Worm (Caenorhabditis elegans) whole organism, L4 larva: Measurements from ENCODE around the gene tbc-14.

Source experiments
- F37D6.2 ChIP-seq: sonication (generic microtip); optimal IDR thresholded peaks from 2 replicates; lab custom pipeline; 2016; ENCODE audit warnings: mild to moderate bottlenecking, missing genetic modification characterization, missing compliant biosample characterization
- pqm-1 ChIP-seq: sonication (generic microtip); optimal IDR thresholded peaks from 2 replicates; lab custom pipeline; 2017; ENCODE audit warnings: missing biosample characterization, missing genetic modification characterization
- ztf-7 ChIP-seq: fragments of 150-350 bp; optimal IDR thresholded peaks from 2 replicates; lab custom pipeline; 2014; ENCODE audit warnings: missing biosample characterization, missing genetic modification characterization

DNA sequence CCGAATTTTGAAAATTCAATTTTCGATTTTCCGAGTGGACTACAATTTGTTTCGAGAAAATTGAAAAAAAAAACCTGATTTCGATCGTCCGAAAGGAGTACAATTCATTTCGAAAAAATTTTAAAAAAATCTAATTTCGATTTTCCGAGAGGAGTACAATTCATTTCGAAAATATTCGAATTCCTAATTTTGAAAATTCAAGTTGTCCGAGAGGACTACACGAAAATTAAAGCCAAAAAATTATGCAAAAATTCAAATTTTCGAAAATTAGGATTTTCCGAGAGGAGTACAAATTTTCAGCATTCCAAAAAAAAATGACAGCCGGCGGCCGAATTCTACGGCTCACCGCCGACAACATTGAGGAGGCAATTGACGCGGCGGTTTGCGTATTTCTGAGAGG lies 35.1 kb downstream of the tbc-14 start, which contains the start of gene Y48C3A.18:
- TF ChIP-seq F37D6.2 (no peak), ztf-7 (tag; lab: Kevin White, UChicago) (no peak), pqm-1 (tag; lab: Kevin White, UChicago) (no peak)
